Worm (Caenorhabditis elegans): Measurements from ENCODE around the gene F16B3.3.

The F16B3.3 gene

DNA sequence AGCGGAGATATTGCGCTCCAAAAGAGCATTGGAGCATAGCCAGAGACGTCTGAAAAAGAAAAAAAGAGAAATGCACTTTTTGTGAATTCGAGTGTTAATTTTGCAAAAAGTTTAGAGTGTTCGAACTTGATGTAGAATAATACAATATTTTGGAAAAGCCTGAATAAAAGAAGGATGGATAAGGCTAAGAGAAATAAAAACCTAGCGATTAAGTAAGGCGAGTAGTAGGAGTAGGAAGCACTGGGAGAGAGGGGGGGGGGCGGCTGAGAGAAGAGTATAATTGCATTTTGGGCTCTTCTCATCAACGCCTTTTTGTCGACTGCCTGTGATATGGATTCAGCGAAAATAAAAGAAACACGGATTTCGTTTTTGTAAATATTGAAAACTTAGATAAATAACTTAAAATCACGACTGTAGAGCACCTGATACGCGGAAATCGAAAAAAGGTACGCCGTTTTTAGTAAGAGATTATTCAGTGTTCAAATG lies at the start of gene F16B3.3:
F16B3.3 (minus strand) TSS at position 51 of the 486 bp plus-strand sequence.
- no peak for TF ChIP-seq madf-9 (GFP tag; conservative IDR thresholded peaks at IDR 0.05)
- TF ChIP-seq F37D6.2 (tag; optimal IDR thresholded peaks at IDR 0.05) = no peak
- TF ChIP-seq php-3 (GFP tag; IDR thresholded peaks at IDR 0.05) = no peak

ce11 chrV:1366082-1366481 lies 48.4 kb upstream of the F16B3.3 start:
- TF ChIP-seq mep-1 (tag; optimal IDR thresholded peaks at IDR 0.05) = peak; percentile 3
- TF ChIP-seq ces-1 (GFP tag; optimal IDR thresholded peaks at IDR 0.05) = no peak
- peak; percentile 49 for TF ChIP-seq fkh-10 (GFP tag; optimal IDR thresholded peaks at IDR 0.05)
- no peak; the same call in 1 of the 2 replicates for TF ChIP-seq hmg-1.1 (GFP tag; IDR thresholded peaks at IDR 0.05)
- TF ChIP-seq T20F7.1 (GFP tag; optimal IDR thresholded peaks at IDR 0.05) = no peak
- no peak for TF ChIP-seq ZK337.2 (GFP tag; IDR thresholded peaks at IDR 0.05)
- peak in 1 of 2 experiments; percentile 56 for TF ChIP-seq lsy-2 (tag; optimal IDR thresholded peaks at IDR 0.05)
- peak in 1 of 2 experiments; percentile 47 for TF ChIP-seq hif-1 (tag; optimal IDR thresholded peaks at IDR 0.05)
- TF ChIP-seq nhr-102 (tag; optimal IDR thresholded peaks at IDR 0.05) = no peak
- TF ChIP-seq dpl-1 (GFP tag; optimal IDR thresholded peaks at IDR 0.05) = peak; percentile 23
- peak; percentile 7; the same call in 1 of the 2 replicates for TF ChIP-seq dmd-6 (GFP tag; IDR thresholded peaks at IDR 0.05)
- no peak for TF ChIP-seq ceh-44 (GFP tag; IDR thresholded peaks at IDR 0.05)
- TF ChIP-seq unc-62 (GFP tag; optimal IDR thresholded peaks at IDR 0.05 in 1 of 2) = peak in 1 of 2 experiments; percentile 36
- no peak for TF ChIP-seq unc-62 (tag; optimal IDR thresholded peaks at IDR 0.05)
- TF ChIP-seq mes-2 (tag; optimal IDR thresholded peaks at IDR 0.05; ENCODE audit: poor library complexity, severe bottlenecking) = no peak
- TF ChIP-seq egl-27 (tag; optimal IDR thresholded peaks at IDR 0.05) = no peak
- no peak for TF ChIP-seq mxl-3 (GFP tag; optimal IDR thresholded peaks at IDR 0.05)
- TF ChIP-seq mdl-1 (tag; optimal IDR thresholded peaks at IDR 0.05) = peak in 1 of 2 experiments; percentile 66
- peak; percentile 85 for TF ChIP-seq hlh-30 (tag; optimal IDR thresholded peaks at IDR 0.05; ENCODE audit: insufficient read depth)
- peak; percentile 45; the same call in 1 of the 2 replicates for TF ChIP-seq ctbp-1 (GFP tag; IDR thresholded peaks at IDR 0.05)

- TF ChIP-seq nhr-11 (tag; optimal IDR thresholded peaks at IDR 0.05) (no peak), spr-3 (GFP tag; optimal IDR thresholded peaks at IDR 0.05) (no peak), nhr-28 (tag; optimal IDR thresholded peaks at IDR 0.05) (no peak), fkh-10 (GFP tag; optimal IDR thresholded peaks at IDR 0.05) (peak; percentile 21), lin-15B (tag; optimal IDR thresholded peaks at IDR 0.05) (no peak), hlh-30 (tag; optimal IDR thresholded peaks at IDR 0.05; ENCODE audit: insufficient read depth) (peak; percentile 25), unc-39 (tag; optimal IDR thresholded peaks at IDR 0.05) (no peak), ceh-20 (GFP tag; IDR thresholded peaks at IDR 0.05) (0 out of 2 replicates have a peak, but pooled peaks have one; percentile 23), hif-1 (tag; optimal IDR thresholded peaks at IDR 0.05) (no peak), lsy-2 (tag; optimal IDR thresholded peaks at IDR 0.05) (peak in 1 of 2 experiments; percentile 22), Y75B8A.6 (GFP tag; IDR thresholded peaks at IDR 0.05) (no peak), ceh-82 (tag; optimal IDR thresholded peaks at IDR 0.05) (no peak)
These were observed 46.6 kb upstream of the F16B3.3 start for ce11 chrV:1364346-1364745.

DNA sequence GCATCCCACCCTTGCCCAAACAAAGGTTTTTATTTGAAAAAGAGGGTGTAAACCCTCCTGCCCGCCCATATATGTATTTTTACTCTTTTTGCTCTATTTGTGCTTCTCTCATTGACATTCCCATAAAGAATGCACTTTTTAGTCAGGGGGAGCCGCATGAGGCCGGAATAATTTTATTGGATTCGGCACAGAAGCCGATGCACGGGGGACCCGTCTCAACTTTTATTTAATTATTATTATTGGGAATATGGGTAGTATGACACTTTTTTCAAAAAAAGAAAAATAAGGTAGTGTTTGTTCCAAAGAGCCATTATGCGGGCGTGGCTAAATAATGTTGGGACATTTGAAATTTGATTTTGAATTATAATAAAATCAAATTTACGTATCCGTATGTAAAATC lies 44.3 kb upstream of the F16B3.3 start:
- TF ChIP-seq unc-130 (GFP tag; optimal IDR thresholded peaks at IDR 0.05) (no peak), ces-1 (GFP tag; optimal IDR thresholded peaks at IDR 0.05) (no peak), F10B5.3 (tag; optimal IDR thresholded peaks at IDR 0.05) (no peak), egl-43 (GFP tag; IDR thresholded peaks at IDR 0.05) (no peak), vab-7 (GFP tag; IDR thresholded peaks at IDR 0.05) (no peak), Y5F2A.4 (GFP tag; optimal IDR thresholded peaks at IDR 0.05) (no peak), sdz-12 (GFP tag; optimal IDR thresholded peaks at IDR 0.05) (no peak), nhr-6 (tag; optimal IDR thresholded peaks at IDR 0.05) (no peak), fos-1 (tag; optimal IDR thresholded peaks at IDR 0.05) (no peak), nhr-10 (tag; optimal IDR thresholded peaks at IDR 0.05) (no peak), unc-62 (GFP tag; optimal IDR thresholded peaks at IDR 0.05 in 1 of 2) (no peak), unc-62 (tag; optimal IDR thresholded peaks at IDR 0.05) (no peak), php-3 (GFP tag; IDR thresholded peaks at IDR 0.05) (no peak)
